Worm (Caenorhabditis elegans): ENCODE results near the gene frm-2.

ce11 chrIII:5939453-5940296 lies 42.3 kb downstream of the frm-2 start, which contains the start of gene ubq-1:
- TF ChIP-seq ceh-13 (GFP tag; optimal IDR thresholded peaks at IDR 0.05) (no peak), flt-1 (GFP tag; IDR thresholded peaks at IDR 0.05) (peak; percentile 31; the same call in 1 of the 2 replicates), aly-1 (tag; optimal IDR thresholded peaks at IDR 0.05) (no peak), ama-1 (optimal IDR thresholded peaks at IDR 0.05) (no peak), B0310.2 (tag; optimal IDR thresholded peaks at IDR 0.05) (no peak), hmbx-1 (tag; optimal IDR thresholded peaks at IDR 0.05) (no peak), tbx-11 (GFP tag; IDR thresholded peaks at IDR 0.05) (no peak), hnd-1 (tag; optimal IDR thresholded peaks at IDR 0.05) (no peak), hmg-4 (GFP tag; optimal IDR thresholded peaks at IDR 0.05) (no peak)
